Worm (Caenorhabditis elegans): ENCODE measurements around the gene cct-7.

The cct-7 gene

ce11 chrV:1920105-1920504 lies 48.1 kb downstream of the cct-7 start, which contains the start of gene Y32G9A.12:
Gene Y32G9A.12, minus strand, starts transcription at chrV:1920205.
- no peak for TF ChIP-seq unc-130 (GFP tag; optimal IDR thresholded peaks at IDR 0.05)
- no peak for TF ChIP-seq F10B5.3 (tag; optimal IDR thresholded peaks at IDR 0.05)
- TF ChIP-seq nhr-111 (GFP tag; optimal IDR thresholded peaks at IDR 0.05): no peak
- no peak for TF ChIP-seq vab-7 (GFP tag; IDR thresholded peaks at IDR 0.05)
- TF ChIP-seq mep-1 (tag; optimal IDR thresholded peaks at IDR 0.05): no peak
- no peak for TF ChIP-seq mes-2 (tag; optimal IDR thresholded peaks at IDR 0.05; ENCODE audit: poor library complexity, severe bottlenecking)
- no peak for TF ChIP-seq daf-12 (tag; optimal IDR thresholded peaks at IDR 0.05)
- TF ChIP-seq ceh-44 (GFP tag; IDR thresholded peaks at IDR 0.05): no peak

- TF ChIP-seq skn-1 (tag; optimal IDR thresholded peaks at IDR 0.05) (no peak), lin-13 (GFP tag; optimal IDR thresholded peaks at IDR 0.05) (no peak), mxl-3 (GFP tag; optimal IDR thresholded peaks at IDR 0.05) (no peak), rbr-2 (tag; optimal IDR thresholded peaks at IDR 0.05) (no peak), F44E2.7 (GFP tag; IDR thresholded peaks at IDR 0.05) (no peak), gei-8 (GFP tag; optimal IDR thresholded peaks at IDR 0.05) (no peak), ZK337.2 (GFP tag; IDR thresholded peaks at IDR 0.05) (no peak), aha-1 (tag) (no peak), madf-9 (GFP tag; conservative IDR thresholded peaks at IDR 0.05) (no peak), php-3 (GFP tag; IDR thresholded peaks at IDR 0.05) (no peak), aly-2 (tag; optimal IDR thresholded peaks at IDR 0.05) (no peak)
These were observed 49.3 kb downstream of the cct-7 start, which contains the start of gene gst-37 for ce11 chrV:1921321-1921720. Gene gst-37, plus strand, starts transcription at chrV:1921621.
